Fruit fly (Drosophila melanogaster) S2 (cell line): ENCODE results near the gene Prestin.

ENCODE experiments used
- CG8478 ChIP-seq: fragments of >200 bp; optimal IDR thresholded peaks from 2 replicates; lab custom pipeline; 2018
- CTCF ChIP-seq, 2 experiments: fragments of >200 bp; optimal IDR thresholded peaks; 2 replicates each; lab custom pipeline; 2018

- TF ChIP-seq CG8478 (lab: Kevin White, UChicago): no peak
- TF ChIP-seq CTCF (optimal IDR thresholded peaks at IDR 0.05; lab: Kevin White, UChicago): no peak
Measured at dm6 chr3L:17902621-17903020, 5.0 kb downstream of the Prestin start.
